Fruit fly (Drosophila melanogaster): ENCODE measurements around the gene CG1387.

CG1387 gene

dm6 chrX:8433709-8434108, 48.1 kb downstream of the CG1387 start, which contains the start of gene CG32712:
CG32712 (minus strand) TSS chrX:8433809.
- TF ChIP-seq row (GFP tag; IDR thresholded peaks at IDR 0.05): no peak
- TF ChIP-seq Atf-2 (GFP tag; optimal IDR thresholded peaks at IDR 0.05): no peak
- TF ChIP-seq Sin3A (optimal IDR thresholded peaks at IDR 0.05): no peak
- TF ChIP-seq Hmx (GFP tag; optimal IDR thresholded peaks at IDR 0.05): no peak
- TF ChIP-seq p53 (GFP tag; optimal IDR thresholded peaks at IDR 0.05): no peak
- TF ChIP-seq CG1832 (GFP tag; optimal IDR thresholded peaks at IDR 0.05): no peak
- TF ChIP-seq Fer1 (GFP tag; optimal IDR thresholded peaks at IDR 0.05): no peak
- TF ChIP-seq CG4854 (GFP tag; optimal IDR thresholded peaks at IDR 0.05): no peak
- no peak for TF ChIP-seq CG6175 (GFP tag; IDR thresholded peaks at IDR 0.05)
- TF ChIP-seq trh (GFP tag; optimal IDR thresholded peaks at IDR 0.05): no peak
- no peak for TF ChIP-seq CG5180 (GFP tag; optimal IDR thresholded peaks at IDR 0.05)

dm6 chrX:8436656-8437284, 51.2 kb downstream of the CG1387 start, which contains the start of gene CG1440:
CG1440 (plus strand) TSS chrX:8437057.
- TF ChIP-seq CG18599 (GFP tag; optimal IDR thresholded peaks at IDR 0.05) (no peak), CG12659 (GFP tag; optimal IDR thresholded peaks at IDR 0.05) (peak; percentile 77), eyg (GFP tag; optimal IDR thresholded peaks at IDR 0.05) (no peak), stwl (tag; optimal IDR thresholded peaks at IDR 0.05) (peak; percentile 39), Lhr (GFP tag; optimal IDR thresholded peaks at IDR 0.05) (peak; percentile 60), danr (GFP tag; IDR thresholded peaks at IDR 0.05) (no peak), bsh (GFP tag; optimal IDR thresholded peaks at IDR 0.05) (peak in 1 of 2 experiments; percentile 46), phol (tag; optimal IDR thresholded peaks at IDR 0.05) (peak; percentile 59), CG13775 (GFP tag; optimal IDR thresholded peaks at IDR 0.05) (peak; percentile 16), caup (GFP tag; optimal IDR thresholded peaks at IDR 0.05; ENCODE audit: severe bottlenecking) (peak; percentile 8), CG17361 (GFP tag; IDR thresholded peaks at IDR 0.05) (peak; percentile 43; the same call in 2 of the 3 replicates), CG17385 (GFP tag; optimal IDR thresholded peaks at IDR 0.05) (no peak), HLH4C (GFP tag; IDR thresholded peaks at IDR 0.05; ENCODE audit: partially characterized antibody) (no peak), CG30020 (tag; optimal IDR thresholded peaks at IDR 0.05) (no peak), CG8924 (tag; optimal IDR thresholded peaks at IDR 0.05) (peak; percentile 73), CG6854 (GFP tag; optimal IDR thresholded peaks at IDR 0.05) (no peak), Pdp1 (GFP tag; optimal IDR thresholded peaks at IDR 0.05) (peak in 1 of 2 experiments; percentile 89), chm (GFP tag; IDR thresholded peaks at IDR 0.05) (no peak), CG32772 (GFP tag; IDR thresholded peaks at IDR 0.05) (peak; percentile 35; the same call in 1 of the 2 replicates), CG7271 (tag; optimal IDR thresholded peaks at IDR 0.05) (peak; percentile 4), CG1603 (tag; optimal IDR thresholded peaks at IDR 0.05) (peak; percentile 69), NfI (GFP tag; optimal IDR thresholded peaks at IDR 0.05) (no peak), CG17359 (tag; optimal IDR thresholded peaks at IDR 0.05) (no peak), lilli (GFP tag; optimal IDR thresholded peaks at IDR 0.05) (peak; percentile 28), zf30C (GFP tag; optimal IDR thresholded peaks at IDR 0.05) (no peak), MBD-R2 (GFP tag; IDR thresholded peaks at IDR 0.05) (peak; percentile 75), CG13424 (tag; optimal IDR thresholded peaks at IDR 0.05) (peak; percentile 14), sqz (GFP tag; optimal IDR thresholded peaks at IDR 0.05) (peak; percentile 81), CG9797 (GFP tag; optimal IDR thresholded peaks at IDR 0.05) (peak; percentile 88), az2 (GFP tag; optimal IDR thresholded peaks at IDR 0.05) (no peak), Max (GFP tag; optimal IDR thresholded peaks at IDR 0.05) (no peak), nerfin-1 (tag; optimal IDR thresholded peaks at IDR 0.05) (peak; percentile 56), CG11398 (GFP tag; optimal IDR thresholded peaks at IDR 0.05) (no peak), E2f2 (GFP tag; IDR thresholded peaks at IDR 0.05) (peak; percentile 70), Kr (GFP tag; optimal IDR thresholded peaks at IDR 0.05) (no peak), Blimp-1 (GFP tag; optimal IDR thresholded peaks at IDR 0.05) (peak; percentile 93), CG15479 (GFP tag; optimal IDR thresholded peaks at IDR 0.05) (peak; percentile 64)
